Fruit fly (Drosophila melanogaster) whole organism, embryonic: ENCODE results near the gene CG3598.

Source experiments
- Adf1 ChIP-seq: fragments of 200-800 bp; sonication (Bioruptor generic); IDR thresholded peaks from 2 replicates; pipeline ENCODE4 v1.3.6; 2022; ENCODE audit warnings: missing biosample characterization, missing genetic modification characterization
- Aef1 ChIP-seq: fragments of 200-800 bp; sonication (Bioruptor generic); IDR thresholded peaks from 3 replicates; pipeline ENCODE4 v1.3.6; 2022; ENCODE audit warnings: missing biosample characterization, missing genetic modification characterization
- BEAF-32 ChIP-seq: fragments of 200-800 bp; sonication (Bioruptor generic); optimal IDR thresholded peaks from 3 replicates; lab custom pipeline; 2017; ENCODE audit warnings: missing biosample characterization, missing genetic modification characterization, mild to moderate bottlenecking, moderate library complexity, missing genetic modification reagents
- Bgb ChIP-seq: fragments of 200-800 bp; sonication (Bioruptor generic); IDR thresholded peaks from 2 replicates; pipeline ENCODE4 v1.3.6; 2022; ENCODE audit warnings: missing biosample characterization, missing genetic modification characterization; ENCODE audit not compliant: partially characterized antibody
- Bteb2 ChIP-seq: fragments of 200-800 bp; sonication (Bioruptor generic); optimal IDR thresholded peaks from 2 replicates; lab custom pipeline; 2016; ENCODE audit warnings: missing biosample characterization, missing genetic modification characterization
- CG10959 ChIP-seq: fragments of 200-800 bp; sonication (Bioruptor generic); IDR thresholded peaks from 2 replicates; pipeline ENCODE4 v1.3.6; 2022; ENCODE audit warnings: missing biosample characterization, missing genetic modification characterization
- CG11247 ChIP-seq: fragments of 200-800 bp; sonication (Bioruptor generic); IDR thresholded peaks from 2 replicates; pipeline ENCODE4 v1.3.6; 2022; ENCODE audit warnings: missing biosample characterization, missing genetic modification characterization
- CG11398 ChIP-seq: fragments of 200-800 bp; sonication (Bioruptor generic); optimal IDR thresholded peaks from 2 replicates; lab custom pipeline; 2016; ENCODE audit warnings: missing biosample characterization, missing genetic modification characterization
- CG11504 ChIP-seq: fragments of 200-800 bp; sonication (Bioruptor generic); optimal IDR thresholded peaks from 3 replicates; lab custom pipeline; 2019; ENCODE audit warnings: missing biosample characterization, mild to moderate bottlenecking, missing genetic modification characterization, moderate library complexity
- CG11696 ChIP-seq: fragments of 200-800 bp; sonication (Bioruptor generic); IDR thresholded peaks from 2 replicates; pipeline ENCODE4 v1.3.6; 2022; ENCODE audit warnings: missing biosample characterization, missing genetic modification characterization
- CG12104 ChIP-seq: fragments of 200-800 bp; sonication (Bioruptor generic); optimal IDR thresholded peaks from 3 replicates; lab custom pipeline; 2016; ENCODE audit warnings: missing biosample characterization, missing genetic modification characterization
- CG12236 ChIP-seq: fragments of 200-800 bp; sonication (Bioruptor generic); optimal IDR thresholded peaks from 2 replicates; lab custom pipeline; 2016; ENCODE audit warnings: missing biosample characterization, missing genetic modification characterization
- CG12391 ChIP-seq: fragments of 200-800 bp; sonication (Bioruptor generic); optimal IDR thresholded peaks from 3 replicates; lab custom pipeline; 2018; ENCODE audit warnings: missing biosample characterization, mild to moderate bottlenecking, missing genetic modification characterization, moderate library complexity
- CG1602 ChIP-seq: fragments of 200-800 bp; sonication (Bioruptor generic); optimal IDR thresholded peaks from 3 replicates; lab custom pipeline; 2016; ENCODE audit warnings: missing biosample characterization, missing genetic modification characterization
- CG1603 ChIP-seq: fragments of 200-800 bp; sonication (Bioruptor generic); optimal IDR thresholded peaks from 2 replicates; lab custom pipeline; 2019; ENCODE audit warnings: missing biosample characterization, mild to moderate bottlenecking, missing genetic modification characterization, moderate library complexity
- CG17361 ChIP-seq: fragments of 200-800 bp; sonication (Bioruptor generic); IDR thresholded peaks from 3 replicates; pipeline ENCODE4 v1.3.6; 2022; ENCODE audit warnings: missing biosample characterization, missing genetic modification characterization
- CG17802 ChIP-seq: fragments of 200-800 bp; sonication (Bioruptor generic); optimal IDR thresholded peaks from 2 replicates; lab custom pipeline; 2018; ENCODE audit warnings: missing biosample characterization, mild to moderate bottlenecking, missing genetic modification characterization, moderate library complexity
- CG18262 ChIP-seq: fragments of 200-800 bp; optimal IDR thresholded peaks from 3 replicates; lab custom pipeline; 2019; ENCODE audit warnings: missing biosample characterization, mild to moderate bottlenecking, missing genetic modification characterization, moderate library complexity
- CG2202 ChIP-seq: fragments of 200-800 bp; sonication (Bioruptor generic); optimal IDR thresholded peaks from 2 replicates; lab custom pipeline; 2018; ENCODE audit warnings: missing biosample characterization, mild to moderate bottlenecking, missing genetic modification characterization
- CG2678 ChIP-seq: fragments of 200-800 bp; sonication (Bioruptor generic); optimal IDR thresholded peaks from 3 replicates; lab custom pipeline; 2019; ENCODE audit warnings: missing biosample characterization, mild to moderate bottlenecking, missing genetic modification characterization, moderate library complexity
- CG31388 ChIP-seq: fragments of 200-800 bp; sonication (Bioruptor generic); optimal IDR thresholded peaks from 2 replicates; lab custom pipeline; 2016; ENCODE audit warnings: missing biosample characterization, missing genetic modification characterization
- CG32767 ChIP-seq: fragments of 200-800 bp; sonication (Bioruptor generic); IDR thresholded peaks from 2 replicates; pipeline ENCODE4 v1.3.6; 2022; ENCODE audit warnings: missing biosample characterization, missing genetic modification characterization
- CG3847 ChIP-seq: fragments of 200-800 bp; sonication (Bioruptor generic); IDR thresholded peaks from 2 replicates; pipeline ENCODE4 v1.3.6; 2022; ENCODE audit warnings: missing biosample characterization, missing genetic modification characterization
- CG4328 ChIP-seq: fragments of 200-800 bp; sonication (Bioruptor generic); optimal IDR thresholded peaks from 3 replicates; lab custom pipeline; 2017; ENCODE audit warnings: missing biosample characterization, missing genetic modification reagents, missing genetic modification characterization
- CG4424 ChIP-seq: fragments of 200-800 bp; sonication (Bioruptor generic); optimal IDR thresholded peaks from 3 replicates; lab custom pipeline; 2016; ENCODE audit warnings: missing biosample characterization, missing genetic modification characterization
- CG4820 ChIP-seq: fragments of 200-800 bp; sonication (Bioruptor generic); optimal IDR thresholded peaks from 3 replicates; lab custom pipeline; 2016; ENCODE audit warnings: missing biosample characterization, missing genetic modification characterization
- CG6689 ChIP-seq: fragments of 200-800 bp; sonication (Bioruptor generic); IDR thresholded peaks from 2 replicates; pipeline ENCODE4 v1.3.6; 2022; ENCODE audit warnings: missing biosample characterization, missing genetic modification characterization
- CG8478 ChIP-seq: fragments of >200 bp; optimal IDR thresholded peaks from 2 replicates; lab custom pipeline; 2018
- CG9817 ChIP-seq: fragments of 200-800 bp; sonication (Bioruptor generic); optimal IDR thresholded peaks from 2 replicates; lab custom pipeline; 2018; ENCODE audit warnings: missing biosample characterization, mild to moderate bottlenecking, missing genetic modification characterization, moderate library complexity
- E2f1 ChIP-seq: fragments of 200-800 bp; sonication (Bioruptor generic); IDR thresholded peaks from 2 replicates; pipeline ENCODE4 v1.3.6; 2022; ENCODE audit warnings: missing biosample characterization, missing genetic modification characterization
- Gsc ChIP-seq: fragments of 200-800 bp; sonication (Bioruptor generic); IDR thresholded peaks from 2 replicates; pipeline ENCODE4 v1.3.6; 2022; ENCODE audit warnings: missing biosample characterization, missing genetic modification characterization
- Oli ChIP-seq: fragments of 200-800 bp; sonication (Bioruptor generic); optimal IDR thresholded peaks from 2 replicates; lab custom pipeline; 2018; ENCODE audit warnings: missing biosample characterization, mild to moderate bottlenecking, missing genetic modification characterization, moderate library complexity
- Optix ChIP-seq: fragments of 200-800 bp; sonication (Bioruptor generic); IDR thresholded peaks from 3 replicates; pipeline ENCODE4 v1.3.6; 2022; ENCODE audit warnings: missing biosample characterization, missing genetic modification characterization
- Sin3A ChIP-seq: fragments of >200 bp; optimal IDR thresholded peaks from 2 replicates; lab custom pipeline; 2018
- Sry-β ChIP-seq: fragments of 200-800 bp; sonication (Bioruptor generic); optimal IDR thresholded peaks from 2 replicates; lab custom pipeline; 2018; ENCODE audit warnings: missing biosample characterization, mild to moderate bottlenecking, missing genetic modification characterization, moderate library complexity
- Stat92E ChIP-seq, 3 experiments: fragments of >200 bp in 2 of 3; fragments of 200-800 bp in 1 of 3; sonication (Bioruptor generic) in 1 of 3; optimal IDR thresholded peaks; 2 replicates each; lab custom pipeline; 2017 to 2019; ENCODE audit warnings: missing biosample characterization in 3 of 3, missing genetic modification characterization in 3 of 3, mild to moderate bottlenecking in 1 of 3, moderate library complexity in 1 of 3
- aop ChIP-seq: fragments of 200-800 bp; sonication (Bioruptor generic); IDR thresholded peaks from 2 replicates; pipeline ENCODE4 v1.3.6; 2022; ENCODE audit warnings: missing biosample characterization, missing genetic modification characterization
- caup ChIP-seq: fragments of 200-800 bp; sonication (Bioruptor generic); optimal IDR thresholded peaks from 3 replicates; lab custom pipeline; 2017; ENCODE audit warnings: missing biosample characterization, mild to moderate bottlenecking, missing genetic modification characterization, moderate library complexity; ENCODE audit not compliant: severe bottlenecking
- chif ChIP-seq, 2 experiments: fragments of 200-800 bp; sonication (Bioruptor generic); optimal IDR thresholded peaks; 3 replicates each; lab custom pipeline; 2016; ENCODE audit warnings: missing biosample characterization in 2 of 2, missing genetic modification characterization in 2 of 2
- ci ChIP-seq: fragments of 200-800 bp; sonication (Bioruptor generic); IDR thresholded peaks from 3 replicates; pipeline ENCODE4 v1.3.6; 2022; ENCODE audit warnings: missing biosample characterization, missing genetic modification characterization
- cwo ChIP-seq: fragments of 200-800 bp; sonication (Bioruptor generic); optimal IDR thresholded peaks from 3 replicates; lab custom pipeline; 2017; ENCODE audit warnings: missing biosample characterization, missing genetic modification characterization, mild to moderate bottlenecking, moderate library complexity, missing genetic modification reagents
- ems ChIP-seq: fragments of 200-800 bp; sonication (Bioruptor generic); optimal IDR thresholded peaks from 3 replicates; lab custom pipeline; 2016; ENCODE audit warnings: missing biosample characterization, missing genetic modification characterization
- esg ChIP-seq: fragments of 200-800 bp; sonication (Bioruptor generic); conservative IDR thresholded peaks from 2 replicates; pipeline ENCODE4 v1.3.6; 2022; ENCODE audit warnings: missing biosample characterization, missing genetic modification characterization
- gce ChIP-seq: fragments of 200-800 bp; sonication (Bioruptor generic); IDR thresholded peaks from 3 replicates; pipeline ENCODE4 v1.3.6; 2022; ENCODE audit warnings: missing biosample characterization, missing genetic modification characterization
- hb ChIP-seq: fragments of 200-800 bp; sonication (Bioruptor generic); IDR thresholded peaks from 3 replicates; pipeline ENCODE4 v1.3.6; 2022; ENCODE audit warnings: missing biosample characterization, missing genetic modification characterization; ENCODE audit not compliant: partially characterized antibody
- hkb ChIP-seq, 2 experiments: fragments of 200-800 bp in 1 of 2; fragments of >200 bp in 1 of 2; sonication (Bioruptor generic) in 1 of 2; IDR thresholded peaks in 1 of 2; optimal IDR thresholded peaks in 1 of 2; 2 replicates each; pipeline versions ENCODE4 v1.3.6 to Lab custom; 2017 to 2022; ENCODE audit warnings: missing biosample characterization in 1 of 2, missing genetic modification characterization in 1 of 2
- hth ChIP-seq: fragments of >200 bp; optimal IDR thresholded peaks from 2 replicates; lab custom pipeline; 2017; ENCODE audit warnings: inconsistent platforms
- lab ChIP-seq: fragments of 200-800 bp; sonication (Bioruptor generic); optimal IDR thresholded peaks from 3 replicates; lab custom pipeline; 2017; ENCODE audit warnings: missing biosample characterization, missing genetic modification characterization, mild to moderate bottlenecking, moderate library complexity, missing genetic modification reagents
- nom ChIP-seq: fragments of 200-800 bp; sonication (Bioruptor generic); optimal IDR thresholded peaks from 2 replicates; lab custom pipeline; 2017; ENCODE audit warnings: missing biosample characterization, missing genetic modification characterization, mild to moderate bottlenecking, moderate library complexity, missing genetic modification reagents
- pum ChIP-seq: fragments of 200-800 bp; sonication (Bioruptor generic); optimal IDR thresholded peaks from 2 replicates; lab custom pipeline; 2016; ENCODE audit warnings: missing biosample characterization, missing genetic modification characterization
- tna ChIP-seq: fragments of 200-800 bp; sonication (Bioruptor generic); IDR thresholded peaks from 2 replicates; pipeline ENCODE4 v1.3.6; 2022; ENCODE audit warnings: missing biosample characterization, missing genetic modification characterization; ENCODE audit not compliant: partially characterized antibody
- trem ChIP-seq: fragments of 200-800 bp; optimal IDR thresholded peaks from 3 replicates; lab custom pipeline; 2019; ENCODE audit warnings: missing biosample characterization, mild to moderate bottlenecking, missing genetic modification characterization, moderate library complexity

CG3598 gene

dm6 chrX:2956641-2957040 is 19.8 kb downstream of the CG3598 start:
- TF ChIP-seq lab (GFP tag; lab: Kevin White, UChicago), result no peak
- peak; percentile 1 for TF ChIP-seq CG18262 (tag; lab: Kevin White, UChicago)
- TF ChIP-seq CG1603 (tag; lab: Kevin White, UChicago), result peak; percentile 41
- TF ChIP-seq aop (GFP tag; lab: Robert Waterston, UW), result no peak
- peak; percentile 1 for TF ChIP-seq pum
- no peak for TF ChIP-seq trem (tag; lab: Kevin White, UChicago)
- no peak for TF ChIP-seq Stat92E (GFP tag; optimal IDR thresholded peaks at IDR 0.05; lab: Kevin White, UChicago)
- no peak for TF ChIP-seq Bteb2 (GFP tag; lab: Kevin White, UChicago)
- no peak for TF ChIP-seq CG11696
- TF ChIP-seq CG2678 (tag; lab: Kevin White, UChicago), result no peak
- no peak for TF ChIP-seq CG12104 (GFP tag; lab: Kevin White, UChicago)
- no peak for TF ChIP-seq CG11247 (GFP tag; lab: Robert Waterston, UW)
- TF ChIP-seq CG10959 (GFP tag; lab: Robert Waterston, UW), result no peak
- TF ChIP-seq CG17802 (tag; lab: Kevin White, UChicago), result no peak
- no peak for TF ChIP-seq CG2202 (tag; lab: Kevin White, UChicago)
- TF ChIP-seq tna (GFP tag; lab: Robert Waterston, UW), result no peak
- no peak for TF ChIP-seq hb (GFP tag; lab: Robert Waterston, UW)
- peak in 1 of 2 experiments; percentile 1 for TF ChIP-seq chif (GFP tag; optimal IDR thresholded peaks at IDR 0.05; lab: Kevin White, UChicago)
- TF ChIP-seq CG32767, result no peak
- no peak for TF ChIP-seq cwo (GFP tag; lab: Kevin White, UChicago)
- peak; percentile 9 for TF ChIP-seq CG11504 (tag; lab: Kevin White, UChicago)
- TF ChIP-seq CG4424, result no peak
- TF ChIP-seq hkb (optimal IDR thresholded peaks at IDR 0.05; lab: Kevin White, UChicago), result no peak
- TF ChIP-seq hkb (GFP tag; IDR thresholded peaks at IDR 0.05; lab: Robert Waterston, UW), result no peak
- TF ChIP-seq hth (lab: Kevin White, UChicago), result no peak
- 0 out of 3 replicates have a peak, but pooled peaks have one; percentile 19 for TF ChIP-seq Optix (GFP tag; lab: Robert Waterston, UW)
- TF ChIP-seq Sin3A (lab: Kevin White, UChicago), result no peak
- TF ChIP-seq Sry-β (GFP tag; lab: Kevin White, UChicago), result no peak
- TF ChIP-seq E2f1 (GFP tag; lab: Robert Waterston, UW), result no peak
- no peak for TF ChIP-seq caup
- no peak for TF ChIP-seq CG9817 (tag; lab: Kevin White, UChicago)
- no peak for TF ChIP-seq Oli (tag; lab: Kevin White, UChicago)
- TF ChIP-seq CG4328 (GFP tag; lab: Kevin White, UChicago), result no peak
- no peak for TF ChIP-seq Aef1 (GFP tag; lab: Robert Waterston, UW)
- no peak for TF ChIP-seq CG8478
- no peak for TF ChIP-seq CG17361 (GFP tag; lab: Robert Waterston, UW)
- TF ChIP-seq Gsc (GFP tag; lab: Robert Waterston, UW), result no peak
- no peak for TF ChIP-seq Bgb (GFP tag; lab: Robert Waterston, UW)
- TF ChIP-seq CG4820 (GFP tag; lab: Kevin White, UChicago), result peak; percentile 7
- TF ChIP-seq BEAF-32 (GFP tag; lab: Kevin White, UChicago), result no peak
- TF ChIP-seq nom (GFP tag; lab: Kevin White, UChicago), result no peak
- no peak for TF ChIP-seq ems
- TF ChIP-seq ci, result 0 out of 3 replicates have a peak, but pooled peaks have one; percentile 18
- no peak for TF ChIP-seq CG1602 (GFP tag; lab: Kevin White, UChicago)
- TF ChIP-seq CG3847 (GFP tag; lab: Robert Waterston, UW), result no peak
- no peak for TF ChIP-seq Adf1 (GFP tag; lab: Robert Waterston, UW)
- no peak for TF ChIP-seq CG12236 (GFP tag; lab: Kevin White, UChicago)
- no peak for TF ChIP-seq esg (GFP tag; lab: Robert Waterston, UW)
- no peak for TF ChIP-seq gce
- no peak for TF ChIP-seq CG11398 (GFP tag; lab: Kevin White, UChicago)
- TF ChIP-seq CG6689 (GFP tag; lab: Robert Waterston, UW), result no peak
- no peak for TF ChIP-seq CG12391 (tag; lab: Kevin White, UChicago)
- TF ChIP-seq CG31388 (GFP tag; lab: Kevin White, UChicago), result no peak
